Fruit fly (Drosophila melanogaster) whole organism, embryonic: Measurements from ENCODE around the gene CG14269.

Experiments used
- Ada2b ChIP-seq: fragments of 200-800 bp; sonication (Bioruptor generic); IDR thresholded peaks from 2 replicates; pipeline ENCODE4 v1.3.6; 2022; ENCODE audit warnings: missing biosample characterization, missing genetic modification characterization
- Asciz ChIP-seq: fragments of 200-800 bp; sonication (Bioruptor generic); optimal IDR thresholded peaks from 2 replicates; lab custom pipeline; 2017; ENCODE audit warnings: missing biosample characterization, mild to moderate bottlenecking, missing genetic modification characterization, missing genetic modification reagents
- Atf-2 ChIP-seq: fragments of 200-800 bp; sonication (Bioruptor generic); optimal IDR thresholded peaks from 2 replicates; lab custom pipeline; 2016; ENCODE audit warnings: missing biosample characterization, missing genetic modification characterization
- Awh ChIP-seq: fragments of 200-800 bp; sonication (Bioruptor generic); IDR thresholded peaks from 2 replicates; pipeline ENCODE4, ENCODE4 v1.3.6; 2022; ENCODE audit warnings: missing biosample characterization, missing genetic modification characterization
- Bdp1 ChIP-seq: fragments of 200-800 bp; sonication (Bioruptor generic); optimal IDR thresholded peaks from 3 replicates; lab custom pipeline; 2016; ENCODE audit warnings: missing biosample characterization, missing genetic modification characterization
- Bteb2 ChIP-seq: fragments of 200-800 bp; sonication (Bioruptor generic); optimal IDR thresholded peaks from 2 replicates; lab custom pipeline; 2016; ENCODE audit warnings: missing biosample characterization, missing genetic modification characterization
- CG11085 ChIP-seq: fragments of 200-800 bp; sonication (Bioruptor generic); IDR thresholded peaks from 2 replicates; pipeline ENCODE4 v1.3.6; 2022; ENCODE audit warnings: missing biosample characterization, missing genetic modification characterization
- CG11247 ChIP-seq: fragments of 200-800 bp; sonication (Bioruptor generic); IDR thresholded peaks from 2 replicates; pipeline ENCODE4 v1.3.6; 2022; ENCODE audit warnings: missing biosample characterization, missing genetic modification characterization
- CG11696 ChIP-seq: fragments of 200-800 bp; sonication (Bioruptor generic); IDR thresholded peaks from 2 replicates; pipeline ENCODE4 v1.3.6; 2022; ENCODE audit warnings: missing biosample characterization, missing genetic modification characterization
- CG12219 ChIP-seq: fragments of 200-800 bp; sonication (Bioruptor generic); optimal IDR thresholded peaks from 3 replicates; lab custom pipeline; 2018; ENCODE audit warnings: missing biosample characterization, mild to moderate bottlenecking, missing genetic modification characterization
- CG12391 ChIP-seq: fragments of 200-800 bp; sonication (Bioruptor generic); optimal IDR thresholded peaks from 3 replicates; lab custom pipeline; 2018; ENCODE audit warnings: missing biosample characterization, mild to moderate bottlenecking, missing genetic modification characterization, moderate library complexity
- CG13894 ChIP-seq: fragments of 200-800 bp; sonication (Bioruptor generic); optimal IDR thresholded peaks from 3 replicates; lab custom pipeline; 2018; ENCODE audit warnings: missing biosample characterization, mild to moderate bottlenecking, missing genetic modification characterization, moderate library complexity
- CG15696 ChIP-seq: fragments of 200-800 bp; sonication (Bioruptor generic); optimal IDR thresholded peaks from 2 replicates; lab custom pipeline; 2019; ENCODE audit warnings: missing biosample characterization, mild to moderate bottlenecking, missing genetic modification characterization, moderate library complexity
- CG1647 ChIP-seq: fragments of 200-800 bp; sonication (Bioruptor generic); optimal IDR thresholded peaks from 3 replicates; lab custom pipeline; 2016; ENCODE audit warnings: missing biosample characterization, missing genetic modification characterization
- CG16813 ChIP-seq: fragments of 200-800 bp; sonication (Bioruptor generic); IDR thresholded peaks from 3 replicates; pipeline ENCODE4 v1.3.6; 2022; ENCODE audit warnings: missing biosample characterization, missing genetic modification characterization; ENCODE audit not compliant: partially characterized antibody
- CG17829 ChIP-seq: fragments of 200-800 bp; optimal IDR thresholded peaks from 2 replicates; lab custom pipeline; 2019; ENCODE audit warnings: missing biosample characterization, mild to moderate bottlenecking, missing genetic modification characterization, moderate library complexity
- CG1832 ChIP-seq: fragments of 200-800 bp; sonication (Bioruptor generic); optimal IDR thresholded peaks from 2 replicates; lab custom pipeline; 2017; ENCODE audit warnings: missing biosample characterization, mild to moderate bottlenecking, missing genetic modification characterization, inconsistent platforms
- CG18599 ChIP-seq: fragments of 200-800 bp; sonication (Bioruptor generic); optimal IDR thresholded peaks from 3 replicates; lab custom pipeline; 2017; ENCODE audit warnings: missing biosample characterization, missing genetic modification characterization, mild to moderate bottlenecking, moderate library complexity, missing genetic modification reagents
- CG2199 ChIP-seq: fragments of 200-800 bp; sonication (Bioruptor generic); IDR thresholded peaks from 3 replicates; pipeline ENCODE4 v1.3.6; 2022; ENCODE audit warnings: missing biosample characterization, missing genetic modification characterization
- CG2678 ChIP-seq: fragments of 200-800 bp; sonication (Bioruptor generic); optimal IDR thresholded peaks from 3 replicates; lab custom pipeline; 2019; ENCODE audit warnings: missing biosample characterization, mild to moderate bottlenecking, missing genetic modification characterization, moderate library complexity
- CG3407 ChIP-seq: fragments of 200-800 bp; sonication (Bioruptor generic); optimal IDR thresholded peaks from 2 replicates; lab custom pipeline; 2018; ENCODE audit warnings: missing biosample characterization, mild to moderate bottlenecking, missing genetic modification characterization
- CG4328 ChIP-seq: fragments of 200-800 bp; sonication (Bioruptor generic); optimal IDR thresholded peaks from 3 replicates; lab custom pipeline; 2017; ENCODE audit warnings: missing biosample characterization, missing genetic modification reagents, missing genetic modification characterization
- CG4707 ChIP-seq: fragments of 200-800 bp; sonication (Bioruptor generic); optimal IDR thresholded peaks from 2 replicates; lab custom pipeline; 2018; ENCODE audit warnings: missing biosample characterization, mild to moderate bottlenecking, missing genetic modification characterization, moderate library complexity
- CG7745 ChIP-seq: fragments of 200-800 bp; sonication (Bioruptor generic); optimal IDR thresholded peaks from 2 replicates; lab custom pipeline; 2018; ENCODE audit warnings: missing biosample characterization, mild to moderate bottlenecking, missing genetic modification characterization, moderate library complexity
- CG8281 ChIP-seq: fragments of 200-800 bp; sonication (Bioruptor generic); optimal IDR thresholded peaks from 2 replicates; lab custom pipeline; 2018; ENCODE audit warnings: missing biosample characterization, mild to moderate bottlenecking, missing genetic modification characterization, moderate library complexity
- CG8924 ChIP-seq: fragments of 200-800 bp; optimal IDR thresholded peaks from 3 replicates; lab custom pipeline; 2019; ENCODE audit warnings: missing biosample characterization, mild to moderate bottlenecking, missing genetic modification characterization, moderate library complexity
- Drgx ChIP-seq: fragments of 200-800 bp; sonication (Bioruptor generic); IDR thresholded peaks from 2 replicates; pipeline ENCODE4 v1.3.6; 2022; ENCODE audit warnings: missing biosample characterization, missing genetic modification characterization
- HLH3B ChIP-seq: fragments of 200-800 bp; sonication (Bioruptor generic); IDR thresholded peaks from 2 replicates; pipeline ENCODE4 v1.3.6; 2022; ENCODE audit warnings: missing biosample characterization, missing genetic modification characterization
- HLH4C ChIP-seq: fragments of 200-800 bp; sonication (Bioruptor generic); IDR thresholded peaks from 3 replicates; pipeline ENCODE4 v1.3.6; 2022; ENCODE audit warnings: missing biosample characterization, missing genetic modification characterization; ENCODE audit not compliant: partially characterized antibody
- Hand ChIP-seq: fragments of 200-800 bp; sonication (Bioruptor generic); optimal IDR thresholded peaks from 2 replicates; lab custom pipeline; 2017; ENCODE audit warnings: mild to moderate bottlenecking, missing biosample characterization, missing genetic modification reagents, missing genetic modification characterization
- Optix ChIP-seq: fragments of 200-800 bp; sonication (Bioruptor generic); IDR thresholded peaks from 3 replicates; pipeline ENCODE4 v1.3.6; 2022; ENCODE audit warnings: missing biosample characterization, missing genetic modification characterization
- Ravus ChIP-seq: fragments of 200-800 bp; sonication (Bioruptor generic); IDR thresholded peaks from 2 replicates; pipeline ENCODE4 v1.3.6; 2022; ENCODE audit warnings: missing biosample characterization, missing genetic modification characterization
- Spps ChIP-seq: fragments of 200-800 bp; sonication (Bioruptor generic); optimal IDR thresholded peaks from 2 replicates; lab custom pipeline; 2018; ENCODE audit warnings: missing biosample characterization, mild to moderate bottlenecking, missing genetic modification characterization
- Vsx1 ChIP-seq: fragments of 200-800 bp; sonication (Bioruptor generic); optimal IDR thresholded peaks from 2 replicates; lab custom pipeline; 2017; ENCODE audit warnings: missing biosample characterization, mild to moderate bottlenecking, missing genetic modification characterization, missing genetic modification reagents
- Xbp1 ChIP-seq: fragments of 200-800 bp; sonication (Bioruptor generic); optimal IDR thresholded peaks from 3 replicates; lab custom pipeline; 2016; ENCODE audit warnings: missing biosample characterization, mild to moderate bottlenecking, missing genetic modification characterization
- bab2 ChIP-seq: fragments of 200-800 bp; sonication (Bioruptor generic); optimal IDR thresholded peaks from 2 replicates; lab custom pipeline; 2016; ENCODE audit warnings: missing biosample characterization, missing genetic modification characterization
- bigmax ChIP-seq: fragments of 200-800 bp; sonication (Bioruptor generic); optimal IDR thresholded peaks from 2 replicates; lab custom pipeline; 2018; ENCODE audit warnings: missing biosample characterization, mild to moderate bottlenecking, missing genetic modification characterization
- chif ChIP-seq, 2 experiments: fragments of 200-800 bp; sonication (Bioruptor generic); optimal IDR thresholded peaks; 3 replicates each; lab custom pipeline; 2016; ENCODE audit warnings: missing biosample characterization in 2 of 2, missing genetic modification characterization in 2 of 2
- chn ChIP-seq: fragments of 200-800 bp; sonication (Bioruptor generic); optimal IDR thresholded peaks from 2 replicates; lab custom pipeline; 2016; ENCODE audit warnings: missing biosample characterization, missing genetic modification characterization
- dm ChIP-seq: fragments of 200-800 bp; sonication (Bioruptor generic); optimal IDR thresholded peaks from 3 replicates; lab custom pipeline; 2016; ENCODE audit warnings: missing biosample characterization, missing genetic modification characterization
- ems ChIP-seq: fragments of 200-800 bp; sonication (Bioruptor generic); optimal IDR thresholded peaks from 3 replicates; lab custom pipeline; 2016; ENCODE audit warnings: missing biosample characterization, missing genetic modification characterization
- exex ChIP-seq: fragments of 200-800 bp; sonication (Bioruptor generic); optimal IDR thresholded peaks from 4 replicates; lab custom pipeline; 2018; ENCODE audit warnings: missing biosample characterization, mild to moderate bottlenecking, missing genetic modification characterization, moderate library complexity
- fu2 ChIP-seq: fragments of 200-800 bp; sonication (Bioruptor generic); optimal IDR thresholded peaks from 2 replicates; lab custom pipeline; 2016; ENCODE audit warnings: missing biosample characterization, missing genetic modification characterization
- gce ChIP-seq: fragments of 200-800 bp; sonication (Bioruptor generic); IDR thresholded peaks from 3 replicates; pipeline ENCODE4 v1.3.6; 2022; ENCODE audit warnings: missing biosample characterization, missing genetic modification characterization
- h ChIP-seq: fragments of >200 bp; optimal IDR thresholded peaks from 2 replicates; lab custom pipeline; 2017
- maf-S ChIP-seq: fragments of 200-800 bp; sonication (Bioruptor generic); optimal IDR thresholded peaks from 2 replicates; lab custom pipeline; 2016; ENCODE audit warnings: missing biosample characterization, missing genetic modification characterization
- otp ChIP-seq: fragments of 200-800 bp; sonication (Bioruptor generic); IDR thresholded peaks from 3 replicates; pipeline ENCODE4, ENCODE4 v1.3.6; 2022; ENCODE audit warnings: missing biosample characterization, missing genetic modification characterization
- p53 ChIP-seq: fragments of 200-800 bp; sonication (Bioruptor generic); optimal IDR thresholded peaks from 2 replicates; lab custom pipeline; 2016; ENCODE audit warnings: missing biosample characterization, missing genetic modification characterization
- slou ChIP-seq: fragments of 200-800 bp; sonication (Bioruptor generic); optimal IDR thresholded peaks from 3 replicates; lab custom pipeline; 2016; ENCODE audit warnings: missing biosample characterization, missing genetic modification characterization
- ssp ChIP-seq: fragments of 200-800 bp; sonication (Bioruptor generic); IDR thresholded peaks from 2 replicates; pipeline ENCODE4 v1.3.6; 2022; ENCODE audit warnings: missing biosample characterization, missing genetic modification characterization
- tap ChIP-seq: fragments of 200-800 bp; optimal IDR thresholded peaks from 3 replicates; lab custom pipeline; 2019; ENCODE audit warnings: missing biosample characterization, mild to moderate bottlenecking, missing genetic modification characterization, moderate library complexity
- vvl ChIP-seq: fragments of 200-800 bp; sonication (Bioruptor generic); IDR thresholded peaks from 2 replicates; pipeline ENCODE4 v1.3.6; 2022; ENCODE audit warnings: missing biosample characterization, missing genetic modification characterization

The CG14269 gene

DNA sequence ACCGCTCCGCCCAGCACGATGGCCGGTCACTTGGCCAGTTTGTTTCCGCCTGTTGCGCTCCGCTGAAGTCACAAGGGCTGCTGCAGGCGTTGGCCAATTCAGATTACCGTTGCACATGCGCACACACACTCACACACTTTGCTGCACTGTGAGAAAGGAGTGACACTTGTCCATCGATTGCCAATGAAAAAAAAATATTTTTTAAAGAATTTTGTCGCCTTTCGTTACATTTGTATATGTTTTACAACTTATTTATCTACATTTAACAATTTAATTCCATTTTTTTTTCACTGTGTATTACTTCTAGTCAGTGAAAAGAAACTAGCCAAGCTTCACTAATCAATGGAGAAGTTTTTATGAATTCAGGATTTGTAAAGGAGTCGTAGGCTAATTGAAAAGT, 40.4 kb upstream of the CG14269 start (continued):
- TF ChIP-seq chif (GFP tag; optimal IDR thresholded peaks at IDR 0.05; lab: Kevin White, UChicago) (peak; percentile 19 to 50), chn (peak; percentile 35), CG13894 (no peak), CG2678 (tag; lab: Kevin White, UChicago) (peak; percentile 51), Atf-2 (GFP tag; lab: Kevin White, UChicago) (peak; percentile 2), vvl (0 out of 2 replicates have a peak, but pooled peaks have one; percentile 24), ems (GFP tag; lab: Kevin White, UChicago) (no peak), otp (GFP tag; lab: Robert Waterston, UW) (no peak), h (lab: Kevin White, UChicago) (no peak), slou (GFP tag; lab: Kevin White, UChicago) (no peak), Bteb2 (GFP tag; lab: Kevin White, UChicago) (peak; percentile 13), CG3407 (GFP tag; lab: Kevin White, UChicago) (peak; percentile 0), CG4328 (no peak), CG15696 (peak; percentile 20), CG4707 (GFP tag; lab: Kevin White, UChicago) (no peak), Spps (tag; lab: Kevin White, UChicago) (peak; percentile 5), exex (tag; lab: Kevin White, UChicago) (no peak), Drgx (peak; percentile 82), CG7745 (tag; lab: Kevin White, UChicago) (no peak), CG2199 (no peak), Xbp1 (GFP tag; lab: Kevin White, UChicago) (peak; percentile 58), gce (no peak), CG11247 (GFP tag; lab: Robert Waterston, UW) (no peak), Awh (GFP tag; lab: Robert Waterston, UW) (no peak), Ravus (no peak), CG16813 (no peak), CG17829 (tag; lab: Kevin White, UChicago) (peak; percentile 32), bab2 (GFP tag; lab: Kevin White, UChicago) (peak; percentile 17), CG11696 (GFP tag; lab: Robert Waterston, UW) (no peak), Bdp1 (GFP tag; lab: Kevin White, UChicago) (no peak), Vsx1 (GFP tag; lab: Kevin White, UChicago) (peak; percentile 5), Asciz (GFP tag; lab: Kevin White, UChicago) (peak; percentile 14), p53 (GFP tag; lab: Kevin White, UChicago) (no peak), CG8281 (tag; lab: Kevin White, UChicago) (no peak), tap (tag; lab: Kevin White, UChicago) (peak; percentile 28), maf-S (GFP tag; lab: Kevin White, UChicago) (peak; percentile 2), HLH3B (peak; percentile 17; the same call in 1 of the 2 replicates), fu2 (GFP tag; lab: Kevin White, UChicago) (no peak), CG12391 (peak; percentile 52), CG11085 (GFP tag; lab: Robert Waterston, UW) (no peak), bigmax (no peak), HLH4C (GFP tag; lab: Robert Waterston, UW) (no peak), Optix (GFP tag; lab: Robert Waterston, UW) (no peak), CG12219 (no peak), Hand (no peak), CG18599 (GFP tag; lab: Kevin White, UChicago) (no peak), CG1832 (GFP tag; lab: Kevin White, UChicago) (no peak), ssp (GFP tag; lab: Robert Waterston, UW) (0 out of 2 replicates have a peak, but pooled peaks have one; percentile 6), CG1647 (peak; percentile 3), dm (GFP tag; lab: Kevin White, UChicago) (no peak), Ada2b (GFP tag; lab: Robert Waterston, UW) (peak; percentile 47), CG8924 (tag; lab: Kevin White, UChicago) (peak; percentile 37)
